Fruit fly (Drosophila melanogaster): Measurements from ENCODE around the gene Lsm12a.

- TF ChIP-seq Gug (GFP tag; IDR thresholded peaks at IDR 0.05) (no peak), acj6 (GFP tag; optimal IDR thresholded peaks at IDR 0.05) (no peak), CG10631 (GFP tag; optimal IDR thresholded peaks at IDR 0.05) (no peak), Hr39 (GFP tag; optimal IDR thresholded peaks at IDR 0.05) (no peak), Hr38 (GFP tag; optimal IDR thresholded peaks at IDR 0.05) (no peak), fkh (GFP tag; optimal IDR thresholded peaks at IDR 0.05) (no peak)
These were observed 3.3 kb downstream of the Lsm12a start for dm6 chrX:12021750-12022149.
